Worm (Caenorhabditis elegans) whole organism, L4 larva: Measurements from ENCODE around the gene sql-1.

Source experiments
- D1046.2 ChIP-seq: fragments of 200-800 bp; sonication (Bioruptor generic); IDR thresholded peaks from 2 replicates; pipeline ENCODE4 v1.3.6; 2022; ENCODE audit warnings: missing genetic modification characterization, missing compliant biosample characterization
- F49E8.2 ChIP-seq: sonication (generic microtip); optimal IDR thresholded peaks from 2 replicates; lab custom pipeline; 2016; ENCODE audit warnings: missing compliant biosample characterization, mild to moderate bottlenecking, missing genetic modification characterization, borderline replicate concordance
- R02D3.7 ChIP-seq: fragments of 150-350 bp; sonication (generic microtip); optimal IDR thresholded peaks from 3 replicates; lab custom pipeline; 2014; ENCODE audit warnings: missing biosample characterization, missing genetic modification characterization
- T26A8.4 ChIP-seq: fragments of 200-800 bp; sonication (Bioruptor generic); IDR thresholded peaks from 2 replicates; pipeline ENCODE4 v1.3.6; 2022; ENCODE audit warnings: missing genetic modification characterization, missing compliant biosample characterization
- Y75B8A.6 ChIP-seq: fragments of 200-800 bp; sonication (Bioruptor generic); IDR thresholded peaks from 2 replicates; pipeline ENCODE4 v1.3.6; 2022; ENCODE audit warnings: missing genetic modification reagents, missing genetic modification characterization, missing compliant biosample characterization
- ZK337.2 ChIP-seq: fragments of 200-800 bp; sonication (Bioruptor generic); IDR thresholded peaks from 2 replicates; pipeline ENCODE4 v1.3.6; 2022; ENCODE audit warnings: missing genetic modification reagents, missing genetic modification characterization, missing compliant biosample characterization
- ZK546.5 ChIP-seq, 2 experiments: sonication (generic microtip); optimal IDR thresholded peaks; 2 replicates each; lab custom pipeline; 2017; ENCODE audit warnings: missing biosample characterization in 2 of 2, missing genetic modification characterization in 2 of 2
- aha-1 ChIP-seq: fragments of 150-350 bp; peaks from one replicate; lab custom pipeline; 2014; ENCODE audit warnings: missing biosample characterization, missing genetic modification characterization
- arid-1 ChIP-seq: fragments of 200-800 bp; sonication (Bioruptor generic); conservative IDR thresholded peaks from 2 replicates; pipeline ENCODE4 v1.3.6; 2022; ENCODE audit warnings: missing genetic modification reagents, missing genetic modification characterization, missing compliant biosample characterization
- attf-4 ChIP-seq: sonication (generic microtip); optimal IDR thresholded peaks from 3 replicates; lab custom pipeline; 2017; ENCODE audit warnings: missing biosample characterization, missing genetic modification characterization
- ceh-20 ChIP-seq: fragments of 200-800 bp; sonication (Bioruptor generic); IDR thresholded peaks from 2 replicates; pipeline ENCODE4 v1.3.6; 2022; ENCODE audit warnings: missing genetic modification reagents, missing genetic modification characterization, missing compliant biosample characterization
- ceh-32 ChIP-seq: sonication (generic microtip); optimal IDR thresholded peaks from 2 replicates; lab custom pipeline; 2016; ENCODE audit warnings: mild to moderate bottlenecking, missing genetic modification characterization, missing compliant biosample characterization; ENCODE audit not compliant: poor library complexity
- ceh-44 ChIP-seq: fragments of 200-800 bp; sonication (Bioruptor generic); IDR thresholded peaks from 2 replicates; pipeline ENCODE4 v1.3.6; 2022; ENCODE audit warnings: missing genetic modification reagents, missing genetic modification characterization, missing compliant biosample characterization
- ceh-62 ChIP-seq: sonication (generic microtip); optimal IDR thresholded peaks from 2 replicates; lab custom pipeline; 2017; ENCODE audit warnings: missing biosample characterization, missing genetic modification characterization
- cey-2 ChIP-seq: sonication (generic microtip); optimal IDR thresholded peaks from 3 replicates; lab custom pipeline; 2017; ENCODE audit warnings: missing genetic modification characterization, mild to moderate bottlenecking, missing compliant biosample characterization, antibody characterized with exemption, borderline replicate concordance; ENCODE audit not compliant: insufficient read depth
- ctbp-1 ChIP-seq: fragments of 200-800 bp; sonication (Bioruptor generic); IDR thresholded peaks from 2 replicates; pipeline ENCODE4 v1.3.6; 2022; ENCODE audit warnings: missing genetic modification reagents, missing genetic modification characterization, missing compliant biosample characterization
- daf-16 ChIP-seq, 3 experiments: sonication (generic microtip); optimal IDR thresholded peaks; 2 replicates each; lab custom pipeline; 2016 to 2017; ENCODE audit warnings: missing genetic modification characterization in 3 of 3, missing genetic modification reagents in 3 of 3, mild to moderate bottlenecking in 2 of 3, missing compliant biosample characterization in 2 of 3, missing biosample characterization in 1 of 3, moderate library complexity in 1 of 3
- daf-19 ChIP-seq: fragments of 200-800 bp; sonication (Bioruptor generic); conservative IDR thresholded peaks from 2 replicates; pipeline ENCODE4 v1.3.6; 2022; ENCODE audit warnings: missing genetic modification characterization, missing compliant biosample characterization
- daf-8 ChIP-seq: fragments of 200-800 bp; sonication (Bioruptor generic); IDR thresholded peaks from 2 replicates; pipeline ENCODE4 v1.3.6; 2022; ENCODE audit warnings: missing genetic modification characterization, missing compliant biosample characterization
- duxl-1 ChIP-seq: sonication (generic microtip); optimal IDR thresholded peaks from 2 replicates; lab custom pipeline; 2016; ENCODE audit warnings: mild to moderate bottlenecking, missing genetic modification characterization, moderate library complexity, missing compliant biosample characterization; ENCODE audit not compliant: poor library complexity
- dve-1 ChIP-seq: sonication (generic microtip); optimal IDR thresholded peaks from 2 replicates; lab custom pipeline; 2017; ENCODE audit warnings: antibody characterized with exemption, mild to moderate bottlenecking, missing genetic modification characterization, missing compliant biosample characterization; ENCODE audit not compliant: insufficient read depth
- fos-1 ChIP-seq: fragments of 150-350 bp; optimal IDR thresholded peaks from 2 replicates; lab custom pipeline; 2014; ENCODE audit warnings: missing biosample characterization, missing genetic modification characterization
- gei-8 ChIP-seq: fragments of 200-800 bp; sonication (Bioruptor generic); optimal IDR thresholded peaks from 2 replicates; lab custom pipeline; 2018; ENCODE audit warnings: mild to moderate bottlenecking, missing genetic modification characterization, missing compliant biosample characterization
- hif-1 ChIP-seq, 2 experiments: sonication (generic microtip); optimal IDR thresholded peaks; 2 replicates each; lab custom pipeline; 2016 to 2017; ENCODE audit warnings: missing compliant biosample characterization in 2 of 2, missing genetic modification characterization in 2 of 2, missing genetic modification reagents in 2 of 2, missing genotype in 2 of 2, mild to moderate bottlenecking in 1 of 2
- lim-7 ChIP-seq: fragments of 200-800 bp; sonication (Bioruptor generic); IDR thresholded peaks from 2 replicates; pipeline ENCODE4 v1.3.6; 2022; ENCODE audit warnings: missing genetic modification characterization, missing compliant biosample characterization
- lin-15B ChIP-seq: fragments of 150-350 bp; sonication (generic microtip); optimal IDR thresholded peaks from 3 replicates; lab custom pipeline; 2014; ENCODE audit warnings: missing biosample characterization, missing genetic modification characterization
- lsy-2 ChIP-seq, 2 experiments: fragments of 150-350 bp in 1 of 2; sonication (generic microtip) in 1 of 2; optimal IDR thresholded peaks; 2 replicates each; lab custom pipeline; 2014 to 2017; ENCODE audit warnings: missing biosample characterization in 2 of 2, missing genetic modification characterization in 2 of 2
- madf-5 ChIP-seq, 2 experiments: fragments of 200-800 bp; sonication (Bioruptor generic); IDR thresholded peaks; 2 replicates each; pipeline ENCODE4 v1.3.6; 2022; ENCODE audit warnings: missing compliant biosample characterization in 2 of 2, missing genetic modification characterization in 2 of 2
- madf-9 ChIP-seq: fragments of 200-800 bp; sonication (Bioruptor generic); conservative IDR thresholded peaks from 2 replicates; pipeline ENCODE4 v1.3.6; 2022; ENCODE audit warnings: missing genetic modification reagents, missing genetic modification characterization, missing compliant biosample characterization
- mdt-29 ChIP-seq: fragments of 200-800 bp; sonication (Bioruptor generic); IDR thresholded peaks from 2 replicates; pipeline ENCODE4 v1.3.6; 2022; ENCODE audit warnings: missing genetic modification reagents, missing genetic modification characterization, missing compliant biosample characterization
- mes-2 ChIP-seq: sonication (generic microtip); optimal IDR thresholded peaks from 2 replicates; lab custom pipeline; 2016; ENCODE audit warnings: missing genotype, mild to moderate bottlenecking, missing genetic modification characterization, missing compliant biosample characterization; ENCODE audit not compliant: poor library complexity, severe bottlenecking
- mxl-3 ChIP-seq: fragments of 200-800 bp; sonication (Bioruptor generic); optimal IDR thresholded peaks from 2 replicates; lab custom pipeline; 2018; ENCODE audit warnings: mild to moderate bottlenecking, missing genetic modification characterization, missing compliant biosample characterization
- nhr-10 ChIP-seq: fragments of 150-350 bp; optimal IDR thresholded peaks from 2 replicates; lab custom pipeline; 2014; ENCODE audit warnings: missing biosample characterization, missing genetic modification characterization
- nhr-102 ChIP-seq: sonication (generic microtip); optimal IDR thresholded peaks from 2 replicates; lab custom pipeline; 2016; ENCODE audit warnings: mild to moderate bottlenecking, missing genetic modification characterization, moderate library complexity, missing compliant biosample characterization
- nhr-111 ChIP-seq: fragments of 200-800 bp; sonication (Bioruptor generic); optimal IDR thresholded peaks from 2 replicates; lab custom pipeline; 2018; ENCODE audit warnings: mild to moderate bottlenecking, missing genetic modification characterization, missing compliant biosample characterization
- nhr-25 ChIP-seq: sonication (generic microtip); optimal IDR thresholded peaks from 2 replicates; lab custom pipeline; 2017; ENCODE audit warnings: missing genetic modification characterization, mild to moderate bottlenecking, missing compliant biosample characterization, antibody characterized with exemption, moderate library complexity, borderline replicate concordance; ENCODE audit not compliant: insufficient read depth
- nhr-28 ChIP-seq: fragments of 150-350 bp; optimal IDR thresholded peaks from 2 replicates; lab custom pipeline; 2014; ENCODE audit warnings: missing biosample characterization, missing genetic modification characterization
- nhr-48 ChIP-seq: sonication (generic microtip); optimal IDR thresholded peaks from 2 replicates; lab custom pipeline; 2016; ENCODE audit warnings: mild to moderate bottlenecking, missing genetic modification characterization, missing compliant biosample characterization
- nhr-6 ChIP-seq: fragments of 150-350 bp; optimal IDR thresholded peaks from 2 replicates; lab custom pipeline; 2014; ENCODE audit warnings: missing biosample characterization, missing genetic modification characterization
- nhr-77 ChIP-seq: fragments of 150-350 bp; optimal IDR thresholded peaks from 2 replicates; lab custom pipeline; 2014; ENCODE audit warnings: missing biosample characterization, missing genetic modification characterization
- rbr-2 ChIP-seq: sonication (generic microtip); optimal IDR thresholded peaks from 2 replicates; lab custom pipeline; 2016; ENCODE audit warnings: missing genotype, missing genetic modification characterization, missing compliant biosample characterization
- sdz-12 ChIP-seq: fragments of 200-800 bp; sonication (Bioruptor generic); optimal IDR thresholded peaks from 2 replicates; lab custom pipeline; 2018; ENCODE audit warnings: mild to moderate bottlenecking, missing genetic modification characterization, missing compliant biosample characterization
- spr-1 ChIP-seq: sonication (generic microtip); optimal IDR thresholded peaks from 2 replicates; lab custom pipeline; 2016; ENCODE audit warnings: mild to moderate bottlenecking, missing genetic modification characterization, missing compliant biosample characterization
- spr-3 ChIP-seq: fragments of 200-800 bp; sonication (Bioruptor generic); optimal IDR thresholded peaks from 2 replicates; lab custom pipeline; 2018; ENCODE audit warnings: mild to moderate bottlenecking, missing genetic modification characterization, missing compliant biosample characterization
- tag-97 ChIP-seq: fragments of 200-800 bp; sonication (Bioruptor generic); IDR thresholded peaks from 2 replicates; pipeline ENCODE4 v1.3.6; 2022; ENCODE audit warnings: missing genetic modification characterization, missing compliant biosample characterization
- unc-39 ChIP-seq: sonication (generic microtip); optimal IDR thresholded peaks from 2 replicates; lab custom pipeline; 2017; ENCODE audit warnings: missing biosample characterization, missing genetic modification characterization
- unc-62 ChIP-seq, 3 experiments: fragments of 150-350 bp in 1 of 3; sonication (generic microtip); optimal IDR thresholded peaks in 2 of 3; peaks in 1 of 3; 1 replicate in 1 of 3; 2 replicates in 2 of 3; lab custom pipeline; 2014 to 2017; ENCODE audit warnings: missing biosample characterization in 3 of 3, missing genetic modification characterization in 3 of 3, missing genetic modification reagents in 3 of 3, missing genotype in 1 of 3
- zag-1 ChIP-seq: fragments of 150-350 bp; optimal IDR thresholded peaks from 2 replicates; lab custom pipeline; 2014; ENCODE audit warnings: missing biosample characterization, missing genetic modification characterization
- zip-11 ChIP-seq: fragments of 200-800 bp; sonication (Bioruptor generic); IDR thresholded peaks from 2 replicates; pipeline ENCODE4 v1.3.6; 2022; ENCODE audit warnings: missing genetic modification characterization, missing compliant biosample characterization
- zip-2 ChIP-seq: fragments of 150-350 bp; optimal IDR thresholded peaks from 2 replicates; lab custom pipeline; 2014; ENCODE audit warnings: missing biosample characterization, missing genetic modification characterization

The sql-1 gene

ce11 chrIII:12453315-12453714 lies 46.0 kb upstream of the sql-1 start, which contains the start of gene ani-1 (continued):
- TF ChIP-seq rbr-2 (peak; percentile 36), F49E8.2 (tag; lab: Kevin White, UChicago) (peak; percentile 31), aha-1 (tag; lab: Kevin White, UChicago) (peak; percentile 81), zip-2 (no peak), spr-1 (tag; lab: Kevin White, UChicago) (peak; percentile 10), hif-1 (tag; optimal IDR thresholded peaks at IDR 0.05; lab: Kevin White, UChicago) (peak in 1 of 2 experiments; percentile 33), nhr-10 (no peak), mes-2 (tag; lab: Kevin White, UChicago) (peak; percentile 69), ZK546.5 (tag; optimal IDR thresholded peaks at IDR 0.05; lab: Kevin White, UChicago) (no peak), mxl-3 (GFP tag; lab: Kevin White, UChicago) (no peak), arid-1 (GFP tag; lab: Robert Waterston, UW) (peak; percentile 42; the same call in 1 of the 2 replicates), unc-62 (GFP tag; optimal IDR thresholded peaks at IDR 0.05 in 1 of 2; lab: Kevin White, UChicago) (no peak), unc-62 (tag; optimal IDR thresholded peaks at IDR 0.05; lab: Kevin White, UChicago) (no peak), ceh-62 (tag; lab: Kevin White, UChicago) (no peak), gei-8 (GFP tag; lab: Kevin White, UChicago) (no peak), T26A8.4 (GFP tag; lab: Robert Waterston, UW) (0 out of 2 replicates have a peak, but pooled peaks have one; percentile 18), attf-4 (no peak), sdz-12 (GFP tag; lab: Kevin White, UChicago) (no peak), lin-15B (tag; lab: Kevin White, UChicago) (no peak), Y75B8A.6 (GFP tag; lab: Robert Waterston, UW) (no peak), daf-16 (GFP tag; optimal IDR thresholded peaks at IDR 0.05; lab: Kevin White, UChicago) (no peak), daf-16 (tag; optimal IDR thresholded peaks at IDR 0.05; lab: Kevin White, UChicago) (no peak), lim-7 (no peak), lsy-2 (tag; optimal IDR thresholded peaks at IDR 0.05; lab: Kevin White, UChicago) (peak in 1 of 2 experiments; percentile 86), daf-8 (GFP tag; lab: Robert Waterston, UW) (no peak), duxl-1 (tag; lab: Kevin White, UChicago) (peak; percentile 5), zip-11 (GFP tag; lab: Robert Waterston, UW) (no peak), nhr-28 (tag; lab: Kevin White, UChicago) (no peak), unc-39 (no peak), nhr-25 (tag; lab: Kevin White, UChicago) (peak; percentile 9), mdt-29 (GFP tag; lab: Robert Waterston, UW) (no peak), zag-1 (tag; lab: Kevin White, UChicago) (no peak), daf-19 (GFP tag; lab: Robert Waterston, UW) (no peak), tag-97 (GFP tag; lab: Robert Waterston, UW) (no peak), nhr-77 (tag; lab: Kevin White, UChicago) (no peak), spr-3 (no peak), ctbp-1 (no peak), madf-5 (GFP tag; IDR thresholded peaks at IDR 0.05; lab: Robert Waterston, UW) (no peak), R02D3.7 (no peak), nhr-48 (no peak), madf-9 (GFP tag; lab: Robert Waterston, UW) (no peak), nhr-102 (tag; lab: Kevin White, UChicago) (peak; percentile 14), nhr-111 (GFP tag; lab: Kevin White, UChicago) (no peak), D1046.2 (GFP tag; lab: Robert Waterston, UW) (no peak), ceh-20 (GFP tag; lab: Robert Waterston, UW) (no peak), fos-1 (no peak), ceh-44 (GFP tag; lab: Robert Waterston, UW) (no peak), dve-1 (tag; lab: Kevin White, UChicago) (peak; percentile 24), cey-2 (tag; lab: Kevin White, UChicago) (no peak), nhr-6 (tag; lab: Kevin White, UChicago) (peak; percentile 63), ZK337.2 (no peak), ceh-32 (tag; lab: Kevin White, UChicago) (no peak)
